Worm (Caenorhabditis elegans): ENCODE measurements around the gene D1054.8.

Gene D1054.8

ce11 chrV:10834682-10835219 is 50.6 kb downstream of the D1054.8 start:
- TF ChIP-seq hmg-11 (tag; optimal IDR thresholded peaks at IDR 0.05) (no peak), nfya-1 (tag; optimal IDR thresholded peaks at IDR 0.05; ENCODE audit: insufficient read depth) (peak; percentile 11), egl-27 (tag; optimal IDR thresholded peaks at IDR 0.05) (no peak), nhr-237 (tag; optimal IDR thresholded peaks at IDR 0.05) (no peak), ama-1 (optimal IDR thresholded peaks at IDR 0.05) (no peak), egl-5 (tag; optimal IDR thresholded peaks at IDR 0.05) (peak; percentile 53)

Data from whole organism, L3 larva.